Fruit fly (Drosophila melanogaster): ENCODE measurements around the gene CG6048.

Gene CG6048

dm6 chrX:5987362-5987761, 35.0 kb downstream of the CG6048 start:
- TF ChIP-seq h (GFP tag; optimal IDR thresholded peaks at IDR 0.05) (no peak), woc (GFP tag; optimal IDR thresholded peaks at IDR 0.05) (no peak), Abd-B (GFP tag; optimal IDR thresholded peaks at IDR 0.05) (no peak), GATAd (GFP tag; optimal IDR thresholded peaks at IDR 0.05) (no peak), Mio (GFP tag; optimal IDR thresholded peaks at IDR 0.05) (no peak), N (GFP tag; optimal IDR thresholded peaks at IDR 0.05) (no peak), Hnf4 (GFP tag; optimal IDR thresholded peaks at IDR 0.05) (no peak), tai (GFP tag; optimal IDR thresholded peaks at IDR 0.05) (no peak), Myc (optimal IDR thresholded peaks at IDR 0.05) (no peak), CG9705 (GFP tag; optimal IDR thresholded peaks at IDR 0.05) (no peak), usp (GFP tag; optimal IDR thresholded peaks at IDR 0.05) (no peak), sage (GFP tag; optimal IDR thresholded peaks at IDR 0.05) (no peak), OdsH (GFP tag; optimal IDR thresholded peaks at IDR 0.05) (no peak), Rel (GFP tag; optimal IDR thresholded peaks at IDR 0.05) (no peak), Rel (tag; optimal IDR thresholded peaks at IDR 0.05) (no peak), pan (optimal IDR thresholded peaks at IDR 0.05) (no peak), foxo (GFP tag; optimal IDR thresholded peaks at IDR 0.05) (no peak), sv (GFP tag; optimal IDR thresholded peaks at IDR 0.05) (no peak), CrebA (GFP tag; optimal IDR thresholded peaks at IDR 0.05; ENCODE audit: borderline replicate concordance) (no peak), ey (GFP tag; optimal IDR thresholded peaks at IDR 0.05) (no peak)

dm6 chrX:5988088-5988987, 36.0 kb downstream of the CG6048 start, which contains the start of gene CG5966:
TSS of gene CG5966 (plus strand) at chrX:5988791.
- TF ChIP-seq tai (GFP tag; optimal IDR thresholded peaks at IDR 0.05) (no peak), GATAd (GFP tag; optimal IDR thresholded peaks at IDR 0.05) (no peak), Sp1 (GFP tag; optimal IDR thresholded peaks at IDR 0.05) (no peak), N (GFP tag; optimal IDR thresholded peaks at IDR 0.05) (no peak), Jra (GFP tag; optimal IDR thresholded peaks at IDR 0.05) (no peak), Hnf4 (GFP tag; optimal IDR thresholded peaks at IDR 0.05) (peak; percentile 57), usp (GFP tag; optimal IDR thresholded peaks at IDR 0.05) (no peak), psq (GFP tag; optimal IDR thresholded peaks at IDR 0.05) (no peak), Dif (GFP tag; optimal IDR thresholded peaks at IDR 0.05; ENCODE audit: partially characterized antibody) (no peak), CG32264 (GFP tag; optimal IDR thresholded peaks at IDR 0.05) (no peak), ey (GFP tag; optimal IDR thresholded peaks at IDR 0.05) (no peak), pan (optimal IDR thresholded peaks at IDR 0.05) (no peak), Myc (optimal IDR thresholded peaks at IDR 0.05) (peak; percentile 70), woc (GFP tag; optimal IDR thresholded peaks at IDR 0.05) (peak; percentile 20), Mio (GFP tag; optimal IDR thresholded peaks at IDR 0.05) (no peak), Hr83 (GFP tag; optimal IDR thresholded peaks at IDR 0.05; ENCODE audit: poor library complexity, severe bottlenecking) (no peak), h (GFP tag; optimal IDR thresholded peaks at IDR 0.05) (peak; percentile 35), CG9705 (GFP tag; optimal IDR thresholded peaks at IDR 0.05) (no peak), HLH106 (tag; optimal IDR thresholded peaks at IDR 0.05) (no peak)

- TF ChIP-seq dsf (GFP tag; optimal IDR thresholded peaks at IDR 0.05; ENCODE audit: borderline replicate concordance) (no peak), fru (GFP tag; optimal IDR thresholded peaks at IDR 0.05) (no peak), CrebA (GFP tag; optimal IDR thresholded peaks at IDR 0.05; ENCODE audit: borderline replicate concordance) (no peak), jim (GFP tag; optimal IDR thresholded peaks at IDR 0.05) (no peak), GATAd (GFP tag; optimal IDR thresholded peaks at IDR 0.05) (no peak), Sp1 (GFP tag; optimal IDR thresholded peaks at IDR 0.05) (no peak), usp (GFP tag; optimal IDR thresholded peaks at IDR 0.05) (no peak), pan (optimal IDR thresholded peaks at IDR 0.05) (no peak), tai (GFP tag; optimal IDR thresholded peaks at IDR 0.05) (no peak), Hnf4 (GFP tag; optimal IDR thresholded peaks at IDR 0.05) (no peak), OdsH (GFP tag; optimal IDR thresholded peaks at IDR 0.05) (no peak), Mio (GFP tag; optimal IDR thresholded peaks at IDR 0.05) (no peak), foxo (GFP tag; optimal IDR thresholded peaks at IDR 0.05) (no peak), br (GFP tag; optimal IDR thresholded peaks at IDR 0.05) (no peak)
Observed at dm6 chrX:5989368-5989767, 37.0 kb downstream of the CG6048 start.

- TF ChIP-seq dl (GFP tag; optimal IDR thresholded peaks at IDR 0.05; ENCODE audit: insufficient read depth in 1 of 2, partially characterized antibody in 2 of 2), result no peak
- no peak for TF ChIP-seq dmrt93B (GFP tag; optimal IDR thresholded peaks at IDR 0.05)
- no peak for TF ChIP-seq OdsH (GFP tag; optimal IDR thresholded peaks at IDR 0.05)
- TF ChIP-seq fru (GFP tag; optimal IDR thresholded peaks at IDR 0.05), result no peak
- no peak for TF ChIP-seq usp (GFP tag; optimal IDR thresholded peaks at IDR 0.05)
- TF ChIP-seq Myc (optimal IDR thresholded peaks at IDR 0.05), result peak; percentile 85
- TF ChIP-seq rgr (GFP tag; optimal IDR thresholded peaks at IDR 0.05), result no peak
- no peak for TF ChIP-seq Sp1 (GFP tag; optimal IDR thresholded peaks at IDR 0.05)
- TF ChIP-seq lola (GFP tag; optimal IDR thresholded peaks at IDR 0.05), result no peak
- no peak for TF ChIP-seq br (GFP tag; optimal IDR thresholded peaks at IDR 0.05)
- TF ChIP-seq Vsx2 (GFP tag; optimal IDR thresholded peaks at IDR 0.05; ENCODE audit: partially characterized antibody), result peak; percentile 97
- TF ChIP-seq pan (optimal IDR thresholded peaks at IDR 0.05), result no peak
- no peak for TF ChIP-seq Rel (GFP tag; optimal IDR thresholded peaks at IDR 0.05)
- TF ChIP-seq Rel (tag; optimal IDR thresholded peaks at IDR 0.05), result no peak
Observed at dm6 chrX:5992141-5992540, 39.8 kb downstream of the CG6048 start.

All from whole organism, wandering third instar larva.